Worm (Caenorhabditis elegans): ENCODE data around the gene cbn-1.

- no peak for TF ChIP-seq him-1 (tag; optimal IDR thresholded peaks at IDR 0.05)
- TF ChIP-seq dao-5 (tag; optimal IDR thresholded peaks at IDR 0.05) = no peak
- TF ChIP-seq W03F9.2 (tag; optimal IDR thresholded peaks at IDR 0.05) = no peak
Measured at ce11 chrII:337233-337832, 5.0 kb upstream of the cbn-1 start, which contains the start of gene cpn-2.
